Fruit fly (Drosophila melanogaster): ENCODE results near the gene Grip71.

The Grip71 gene

dm6 chr2L:18676948-18677820, 31.5 kb upstream of the Grip71 start, which contains the start of the genes Mst36Fa and CG31751 (continued):
- peak; percentile 82 for TF ChIP-seq YL-1 (GFP tag; optimal IDR thresholded peaks at IDR 0.05)
- no peak for TF ChIP-seq Oaz (GFP tag; IDR thresholded peaks at IDR 0.05)
- no peak for TF ChIP-seq Neu2 (GFP tag; optimal IDR thresholded peaks at IDR 0.05; ENCODE audit: borderline replicate concordance)
- peak; percentile 26 for TF ChIP-seq Abd-B (GFP tag; optimal IDR thresholded peaks at IDR 0.05)
- peak; percentile 43 for TF ChIP-seq fu2 (GFP tag; optimal IDR thresholded peaks at IDR 0.05)
- peak; percentile 76 for TF ChIP-seq Dek (tag; optimal IDR thresholded peaks at IDR 0.05)
- no peak for TF ChIP-seq CG7271 (tag; optimal IDR thresholded peaks at IDR 0.05)
- no peak for TF ChIP-seq bigmax (GFP tag; optimal IDR thresholded peaks at IDR 0.05)
- no peak; the same call in 1 of the 2 replicates for TF ChIP-seq Dref (GFP tag; IDR thresholded peaks at IDR 0.05)
- no peak for TF ChIP-seq CG15479 (GFP tag; optimal IDR thresholded peaks at IDR 0.05)
- peak; percentile 87 for TF ChIP-seq MTF-1 (GFP tag; optimal IDR thresholded peaks at IDR 0.05; ENCODE audit: borderline replicate concordance)
- TF ChIP-seq p53 (GFP tag; optimal IDR thresholded peaks at IDR 0.05) = peak; percentile 63
- peak; percentile 88 for TF ChIP-seq Awh (GFP tag; IDR thresholded peaks at IDR 0.05)
- peak; percentile 91 for TF ChIP-seq Asciz (GFP tag; optimal IDR thresholded peaks at IDR 0.05)
- no peak for TF ChIP-seq ham (GFP tag; IDR thresholded peaks at IDR 0.05)
- peak; percentile 91 for TF ChIP-seq CrebB (tag; optimal IDR thresholded peaks at IDR 0.05)
- peak in 1 of 2 experiments; percentile 75 for TF ChIP-seq Eip74EF (GFP tag; optimal IDR thresholded peaks at IDR 0.05)
- peak in 1 of 2 experiments; percentile 68 for TF ChIP-seq bsh (GFP tag; optimal IDR thresholded peaks at IDR 0.05)
- no peak for TF ChIP-seq CG17612 (GFP tag; IDR thresholded peaks at IDR 0.05)
- TF ChIP-seq Sox100B (GFP tag; optimal IDR thresholded peaks at IDR 0.05) = peak; percentile 86
- peak; percentile 79 for TF ChIP-seq CG16779 (GFP tag; IDR thresholded peaks at IDR 0.05)
- peak; percentile 39 for TF ChIP-seq jing (GFP tag; optimal IDR thresholded peaks at IDR 0.05)
- peak; percentile 92 for TF ChIP-seq Fer1 (GFP tag; optimal IDR thresholded peaks at IDR 0.05)
- peak; percentile 75 for TF ChIP-seq CG10654 (GFP tag; optimal IDR thresholded peaks at IDR 0.05)
- peak; percentile 53 for TF ChIP-seq CG4424 (GFP tag; optimal IDR thresholded peaks at IDR 0.05)
- TF ChIP-seq CG13296 (GFP tag; optimal IDR thresholded peaks at IDR 0.05) = peak; percentile 89
- TF ChIP-seq CG14050 (GFP tag; IDR thresholded peaks at IDR 0.05) = peak; percentile 33; the same call in 1 of the 3 replicates
- TF ChIP-seq Fer3 (tag; optimal IDR thresholded peaks at IDR 0.05) = peak; percentile 80
- TF ChIP-seq Ptx1 (GFP tag; IDR thresholded peaks at IDR 0.05) = no peak
- TF ChIP-seq ssp (GFP tag; IDR thresholded peaks at IDR 0.05) = 0 out of 2 replicates have a peak, but pooled peaks have one; percentile 29
- peak; percentile 58 for TF ChIP-seq mam (GFP tag; optimal IDR thresholded peaks at IDR 0.05)
- TF ChIP-seq CG6654 (GFP tag; optimal IDR thresholded peaks at IDR 0.05) = peak; percentile 29
- peak; percentile 88; the same call in 2 of the 3 replicates for TF ChIP-seq otp (GFP tag; IDR thresholded peaks at IDR 0.05)
- peak; percentile 84 for TF ChIP-seq Camta (GFP tag; optimal IDR thresholded peaks at IDR 0.05)
- no peak for TF ChIP-seq croc (GFP tag; conservative IDR thresholded peaks at IDR 0.05)
- peak; percentile 97 for TF ChIP-seq Dp (GFP tag; optimal IDR thresholded peaks at IDR 0.05)
- peak; percentile 35 for TF ChIP-seq tin (GFP tag; optimal IDR thresholded peaks at IDR 0.05)
- peak; percentile 74 for TF ChIP-seq CG3065 (GFP tag; optimal IDR thresholded peaks at IDR 0.05)
- peak; percentile 69 for TF ChIP-seq CG4617 (GFP tag; optimal IDR thresholded peaks at IDR 0.05; ENCODE audit: borderline replicate concordance)
- no peak for TF ChIP-seq CG7963 (GFP tag; IDR thresholded peaks at IDR 0.05; ENCODE audit: partially characterized antibody)
- TF ChIP-seq odd (GFP tag; optimal IDR thresholded peaks at IDR 0.05) = peak; percentile 92
- TF ChIP-seq schlank (tag; optimal IDR thresholded peaks at IDR 0.05) = peak; percentile 88
- TF ChIP-seq gt (GFP tag; IDR thresholded peaks at IDR 0.05) = no peak
- TF ChIP-seq CG13624 (GFP tag; optimal IDR thresholded peaks at IDR 0.05) = peak; percentile 75
- peak; percentile 63 to 70 for TF ChIP-seq dpn (GFP tag; optimal IDR thresholded peaks at IDR 0.05)
- TF ChIP-seq prd (optimal IDR thresholded peaks at IDR 0.05) = no peak
- no peak for TF ChIP-seq prd (GFP tag; IDR thresholded peaks at IDR 0.05)
- no peak for TF ChIP-seq Deaf1 (tag; optimal IDR thresholded peaks at IDR 0.05)
